Worm (Caenorhabditis elegans) whole organism, mixed stage, embryonic: ENCODE measurements around the gene srg-67.

Experiments
- M03D4.4 ChIP-seq: sonication (generic microtip); optimal IDR thresholded peaks from 2 replicates; lab custom pipeline; 2017; ENCODE audit warnings: mild to moderate bottlenecking, missing genetic modification characterization, missing compliant biosample characterization
- blmp-1 ChIP-seq: fragments of 150-350 bp; optimal IDR thresholded peaks from 2 replicates; lab custom pipeline; 2014; ENCODE audit warnings: missing biosample characterization, missing genetic modification characterization
- ceh-39 ChIP-seq: fragments of 150-350 bp; optimal IDR thresholded peaks from 2 replicates; lab custom pipeline; 2014; ENCODE audit warnings: missing biosample characterization, missing genetic modification characterization
- ceh-43 ChIP-seq: fragments of 200-800 bp; sonication (Bioruptor generic); optimal IDR thresholded peaks from 2 replicates; lab custom pipeline; 2018; ENCODE audit warnings: mild to moderate bottlenecking, missing genetic modification characterization, moderate library complexity, missing compliant biosample characterization
- ceh-83 ChIP-seq: fragments of 200-800 bp; sonication (Bioruptor generic); optimal IDR thresholded peaks from 2 replicates; lab custom pipeline; 2018; ENCODE audit warnings: mild to moderate bottlenecking, missing genetic modification characterization, missing compliant biosample characterization
- ces-1 ChIP-seq: fragments of 150-350 bp; optimal IDR thresholded peaks from 2 replicates; lab custom pipeline; 2014; ENCODE audit warnings: missing biosample characterization, missing genetic modification reagents, missing genetic modification characterization
- cnd-1 ChIP-seq: fragments of 200-800 bp; sonication (Bioruptor generic); optimal IDR thresholded peaks from 2 replicates; lab custom pipeline; 2018; ENCODE audit warnings: mild to moderate bottlenecking, missing genetic modification characterization, missing compliant biosample characterization
- elt-1 ChIP-seq: sonication (generic microtip); optimal IDR thresholded peaks from 2 replicates; lab custom pipeline; 2017; ENCODE audit warnings: missing genetic modification characterization, mild to moderate bottlenecking, missing compliant biosample characterization, antibody characterized with exemption, moderate library complexity, borderline replicate concordance; ENCODE audit not compliant: insufficient read depth
- elt-3 ChIP-seq: fragments of 150-350 bp; optimal IDR thresholded peaks from 2 replicates; lab custom pipeline; 2014; ENCODE audit warnings: missing biosample characterization, missing genetic modification characterization
- flh-1 ChIP-seq: fragments of 200-800 bp; sonication (Bioruptor generic); optimal IDR thresholded peaks from 2 replicates; lab custom pipeline; 2018; ENCODE audit warnings: mild to moderate bottlenecking, missing genetic modification characterization, moderate library complexity, missing compliant biosample characterization
- ham-2 ChIP-seq: fragments of 200-800 bp; sonication (Bioruptor generic); optimal IDR thresholded peaks from 2 replicates; lab custom pipeline; 2018; ENCODE audit warnings: mild to moderate bottlenecking, missing genetic modification characterization, missing compliant biosample characterization
- hlh-1 ChIP-seq: fragments of 150-350 bp; optimal IDR thresholded peaks from 2 replicates; lab custom pipeline; 2014; ENCODE audit warnings: missing biosample characterization, missing genetic modification reagents, missing genetic modification characterization
- lin-13 ChIP-seq: fragments of 150-350 bp; optimal IDR thresholded peaks from 2 replicates; lab custom pipeline; 2014; ENCODE audit warnings: missing biosample characterization, missing genetic modification characterization
- lin-32 ChIP-seq: fragments of 200-800 bp; sonication (Bioruptor generic); optimal IDR thresholded peaks from 2 replicates; lab custom pipeline; 2018; ENCODE audit warnings: mild to moderate bottlenecking, missing genetic modification characterization, missing compliant biosample characterization
- lsy-2 ChIP-seq: fragments of 150-350 bp; optimal IDR thresholded peaks from 2 replicates; lab custom pipeline; 2014; ENCODE audit warnings: missing biosample characterization, missing genetic modification characterization
- mab-5 ChIP-seq: fragments of 150-350 bp; optimal IDR thresholded peaks from 2 replicates; lab custom pipeline; 2014; ENCODE audit warnings: missing biosample characterization, missing genetic modification characterization
- mep-1 ChIP-seq: fragments of 150-350 bp; optimal IDR thresholded peaks from 2 replicates; lab custom pipeline; 2017; ENCODE audit warnings: missing biosample characterization, missing genetic modification reagents, missing genetic modification characterization, inconsistent platforms
- mls-2 ChIP-seq: sonication (generic microtip); optimal IDR thresholded peaks from 2 replicates; lab custom pipeline; 2016; ENCODE audit warnings: mild to moderate bottlenecking, missing genetic modification characterization, moderate library complexity, missing compliant biosample characterization
- nhr-12 ChIP-seq: fragments of 150-350 bp; optimal IDR thresholded peaks from 2 replicates; lab custom pipeline; 2014; ENCODE audit warnings: missing biosample characterization, missing genetic modification characterization
- nhr-2 ChIP-seq: fragments of 150-350 bp; optimal IDR thresholded peaks from 2 replicates; lab custom pipeline; 2014; ENCODE audit warnings: missing biosample characterization, missing genetic modification characterization
- nhr-237 ChIP-seq: fragments of 150-350 bp; optimal IDR thresholded peaks from 2 replicates; lab custom pipeline; 2014; ENCODE audit warnings: missing biosample characterization, missing genetic modification characterization
- nhr-76 ChIP-seq: sonication (generic microtip); optimal IDR thresholded peaks from 2 replicates; lab custom pipeline; 2017; ENCODE audit warnings: missing biosample characterization, missing genetic modification characterization
- pha-4 ChIP-seq: fragments of 150-350 bp; optimal IDR thresholded peaks from 2 replicates; lab custom pipeline; 2018; ENCODE audit warnings: missing biosample characterization, missing genetic modification reagents, missing genetic modification characterization
- sem-2 ChIP-seq: fragments of 200-800 bp; sonication (Bioruptor generic); optimal IDR thresholded peaks from 2 replicates; lab custom pipeline; 2018; ENCODE audit warnings: mild to moderate bottlenecking, missing genetic modification characterization, missing compliant biosample characterization
- snpc-4 ChIP-seq: fragments of 150-350 bp; optimal IDR thresholded peaks from 2 replicates; lab custom pipeline; 2014; ENCODE audit warnings: missing biosample characterization, missing genetic modification characterization
- sptf-1 ChIP-seq: sonication (generic microtip); optimal IDR thresholded peaks from 2 replicates; lab custom pipeline; 2017; ENCODE audit warnings: mild to moderate bottlenecking, missing genetic modification characterization, moderate library complexity, missing compliant biosample characterization
- tbx-8 ChIP-seq: fragments of 200-800 bp; sonication (Bioruptor generic); optimal IDR thresholded peaks from 2 replicates; lab custom pipeline; 2018; ENCODE audit warnings: mild to moderate bottlenecking, missing genetic modification characterization, moderate library complexity, missing compliant biosample characterization
- unc-120 ChIP-seq: sonication (generic microtip); optimal IDR thresholded peaks from 2 replicates; lab custom pipeline; 2017; ENCODE audit warnings: missing genetic modification characterization, missing compliant biosample characterization; ENCODE audit not compliant: poor library complexity, severe bottlenecking
- unc-39 ChIP-seq: fragments of 150-350 bp; optimal IDR thresholded peaks from 2 replicates; lab custom pipeline; 2014; ENCODE audit warnings: missing biosample characterization, missing genetic modification characterization
- unc-62 ChIP-seq: fragments of 150-350 bp; optimal IDR thresholded peaks from 2 replicates; lab custom pipeline; 2014; ENCODE audit warnings: missing biosample characterization, missing genetic modification reagents, missing genetic modification characterization
- zip-8 ChIP-seq: fragments of 150-350 bp; optimal IDR thresholded peaks from 2 replicates; lab custom pipeline; 2014; ENCODE audit warnings: missing biosample characterization, missing genetic modification characterization
- ztf-11 ChIP-seq: fragments of 150-350 bp; optimal IDR thresholded peaks from 2 replicates; lab custom pipeline; 2014; ENCODE audit warnings: missing biosample characterization, missing genetic modification characterization

The srg-67 gene

ce11 chrV:5490205-5490604, 27.4 kb upstream of the srg-67 start, which contains the start of gene T05C3.6:
Gene T05C3.6 (plus strand): TSS chrV:5490445.
- TF ChIP-seq zip-8 (tag; lab: Kevin White, UChicago), result no peak
- TF ChIP-seq M03D4.4 (tag; lab: Kevin White, UChicago), result no peak
- TF ChIP-seq sem-2 (GFP tag; lab: Kevin White, UChicago), result no peak
- no peak for TF ChIP-seq elt-3 (tag; lab: Kevin White, UChicago)
- TF ChIP-seq mep-1 (tag; lab: Kevin White, UChicago), result no peak
- no peak for TF ChIP-seq tbx-8 (GFP tag; lab: Kevin White, UChicago)
- no peak for TF ChIP-seq ceh-83 (GFP tag; lab: Kevin White, UChicago)
- TF ChIP-seq lin-32 (GFP tag; lab: Kevin White, UChicago), result no peak
- TF ChIP-seq elt-1 (tag; lab: Kevin White, UChicago), result no peak
- TF ChIP-seq nhr-2 (tag; lab: Kevin White, UChicago), result no peak
- TF ChIP-seq, all 35 proteins: peak for 0

ce11 chrV:5488766-5489165, 26.0 kb upstream of the srg-67 start, which contains the start of gene grl-18:
Gene grl-18 (minus strand): TSS chrV:5488866.
- TF ChIP-seq zip-8 (tag; lab: Kevin White, UChicago) (no peak), nhr-237 (tag; lab: Kevin White, UChicago) (no peak), hlh-1 (tag; lab: Kevin White, UChicago) (no peak), nhr-12 (tag; lab: Kevin White, UChicago) (no peak), ces-1 (GFP tag; lab: Kevin White, UChicago) (no peak), unc-39 (tag; lab: Kevin White, UChicago) (no peak), ceh-83 (GFP tag; lab: Kevin White, UChicago) (no peak), elt-1 (tag; lab: Kevin White, UChicago) (no peak), sem-2 (GFP tag; lab: Kevin White, UChicago) (no peak), lin-32 (GFP tag; lab: Kevin White, UChicago) (no peak), snpc-4 (no peak), ham-2 (no peak), sptf-1 (tag; lab: Kevin White, UChicago) (no peak), tbx-8 (GFP tag; lab: Kevin White, UChicago) (no peak), elt-3 (tag; lab: Kevin White, UChicago) (no peak), pha-4 (tag; lab: Kevin White, UChicago) (no peak), mep-1 (tag; lab: Kevin White, UChicago) (no peak), nhr-76 (tag; lab: Kevin White, UChicago) (no peak), unc-120 (tag; lab: Kevin White, UChicago) (no peak), ceh-43 (GFP tag; lab: Kevin White, UChicago) (no peak)

ce11 chrV:5487180-5487579, 24.4 kb upstream of the srg-67 start:
- no peak for TF ChIP-seq nhr-2 (tag; lab: Kevin White, UChicago)
- TF ChIP-seq nhr-12 (tag; lab: Kevin White, UChicago), result no peak
- no peak for TF ChIP-seq pha-4 (tag; lab: Kevin White, UChicago)
- no peak for TF ChIP-seq tbx-8 (GFP tag; lab: Kevin White, UChicago)
- TF ChIP-seq zip-8 (tag; lab: Kevin White, UChicago), result no peak
- TF ChIP-seq elt-1 (tag; lab: Kevin White, UChicago), result no peak
- no peak for TF ChIP-seq sem-2 (GFP tag; lab: Kevin White, UChicago)
- no peak for TF ChIP-seq flh-1 (GFP tag; lab: Kevin White, UChicago)
- TF ChIP-seq cnd-1 (tag; lab: Kevin White, UChicago), result no peak
- no peak for TF ChIP-seq blmp-1 (tag; lab: Kevin White, UChicago)
- TF ChIP-seq lin-13 (tag; lab: Kevin White, UChicago), result no peak
- TF ChIP-seq ztf-11 (tag; lab: Kevin White, UChicago), result no peak
- TF ChIP-seq snpc-4, result no peak
- TF ChIP-seq mls-2 (tag; lab: Kevin White, UChicago), result no peak
- TF ChIP-seq ceh-43 (GFP tag; lab: Kevin White, UChicago), result no peak

ce11 chrV:5484866-5485265, 22.1 kb upstream of the srg-67 start, which contains the start of gene srg-65:
Gene srg-65 (minus strand): TSS chrV:5484966.
- TF ChIP-seq lin-32 (GFP tag; lab: Kevin White, UChicago), result no peak
- no peak for TF ChIP-seq mep-1 (tag; lab: Kevin White, UChicago)
- TF ChIP-seq mls-2 (tag; lab: Kevin White, UChicago), result no peak
- no peak for TF ChIP-seq snpc-4
- no peak for TF ChIP-seq elt-1 (tag; lab: Kevin White, UChicago)

ce11 chrV:5482315-5482714, 19.5 kb upstream of the srg-67 start, which contains the start of gene srg-66:
Gene srg-66 (minus strand): TSS chrV:5482415.
- TF ChIP-seq unc-62 (GFP tag; lab: Kevin White, UChicago) (no peak), sptf-1 (tag; lab: Kevin White, UChicago) (no peak), flh-1 (GFP tag; lab: Kevin White, UChicago) (no peak), lsy-2 (tag; lab: Kevin White, UChicago) (no peak), elt-3 (tag; lab: Kevin White, UChicago) (no peak), ham-2 (no peak), ceh-39 (no peak), ceh-83 (GFP tag; lab: Kevin White, UChicago) (no peak), mab-5 (no peak), blmp-1 (tag; lab: Kevin White, UChicago) (no peak), snpc-4 (no peak), nhr-2 (tag; lab: Kevin White, UChicago) (no peak), zip-8 (tag; lab: Kevin White, UChicago) (no peak), sem-2 (GFP tag; lab: Kevin White, UChicago) (no peak)
